Worm (Caenorhabditis elegans) whole organism, early embryonic: ENCODE results near the gene F55G1.6.

Source experiments
- B0310.2 ChIP-seq: sonication (generic microtip); optimal IDR thresholded peaks from 2 replicates; lab custom pipeline; 2016; ENCODE audit warnings: mild to moderate bottlenecking, missing genetic modification characterization, missing compliant biosample characterization
- F13C5.2 ChIP-seq: sonication (generic microtip); optimal IDR thresholded peaks from 2 replicates; lab custom pipeline; 2017; ENCODE audit warnings: mild to moderate bottlenecking, missing genetic modification characterization, inconsistent platforms, missing compliant biosample characterization
- aly-1 ChIP-seq: sonication (generic microtip); optimal IDR thresholded peaks from 2 replicates; lab custom pipeline; 2016; ENCODE audit warnings: missing genetic modification characterization, missing compliant biosample characterization
- ama-1 ChIP-seq: fragments of 150-350 bp; optimal IDR thresholded peaks from 2 replicates; lab custom pipeline; 2014
- ceh-13 ChIP-seq: fragments of 200-800 bp; sonication (Bioruptor generic); optimal IDR thresholded peaks from 2 replicates; lab custom pipeline; 2018; ENCODE audit warnings: mild to moderate bottlenecking, missing genetic modification characterization, missing compliant biosample characterization
- ceh-36 ChIP-seq: sonication (generic microtip); optimal IDR thresholded peaks from 2 replicates; lab custom pipeline; 2016; ENCODE audit warnings: missing genetic modification characterization, inconsistent platforms, missing compliant biosample characterization
- ets-7 ChIP-seq: sonication (generic microtip); optimal IDR thresholded peaks from 2 replicates; lab custom pipeline; 2016; ENCODE audit warnings: missing genotype, missing genetic modification characterization, missing compliant biosample characterization
- flt-1 ChIP-seq: fragments of 200-800 bp; sonication (Bioruptor generic); IDR thresholded peaks from 2 replicates; pipeline ENCODE4 v1.3.6; 2022; ENCODE audit warnings: missing genetic modification characterization, missing compliant biosample characterization
- hmbx-1 ChIP-seq: sonication (generic microtip); optimal IDR thresholded peaks from 2 replicates; lab custom pipeline; 2016; ENCODE audit warnings: mild to moderate bottlenecking, missing genetic modification characterization, missing compliant biosample characterization
- hmg-4 ChIP-seq: fragments of 200-800 bp; sonication (Bioruptor generic); optimal IDR thresholded peaks from 2 replicates; lab custom pipeline; 2018; ENCODE audit warnings: mild to moderate bottlenecking, missing genetic modification characterization, missing compliant biosample characterization
- hnd-1 ChIP-seq: sonication (generic microtip); optimal IDR thresholded peaks from 2 replicates; lab custom pipeline; 2016; ENCODE audit warnings: missing genetic modification characterization, missing compliant biosample characterization
- pes-1 ChIP-seq: fragments of 200-800 bp; sonication (Bioruptor generic); IDR thresholded peaks from 2 replicates; pipeline ENCODE4 v1.3.6; 2022; ENCODE audit warnings: missing genetic modification reagents, missing genetic modification characterization, missing compliant biosample characterization
- scrt-1 ChIP-seq: fragments of 200-800 bp; sonication (Bioruptor generic); IDR thresholded peaks from 2 replicates; pipeline ENCODE4 v1.3.6; 2022; ENCODE audit warnings: missing genetic modification characterization, missing compliant biosample characterization
- sea-1 ChIP-seq: fragments of 200-800 bp; sonication (Bioruptor generic); conservative IDR thresholded peaks from 2 replicates; pipeline ENCODE4 v1.3.6; 2022; ENCODE audit warnings: missing genetic modification characterization, missing compliant biosample characterization
- tbx-11 ChIP-seq: fragments of 200-800 bp; sonication (Bioruptor generic); IDR thresholded peaks from 2 replicates; pipeline ENCODE4 v1.3.6; 2022; ENCODE audit warnings: missing genetic modification characterization, missing compliant biosample characterization
- tbx-37 ChIP-seq: fragments of 200-800 bp; sonication (Bioruptor generic); conservative IDR thresholded peaks from 2 replicates; pipeline ENCODE4 v1.3.6; 2022; ENCODE audit warnings: missing genetic modification reagents, missing genetic modification characterization, missing compliant biosample characterization
- tra-4 ChIP-seq: sonication (generic microtip); optimal IDR thresholded peaks from 2 replicates; lab custom pipeline; 2017; ENCODE audit warnings: missing genetic modification characterization, missing compliant biosample characterization

F55G1.6 gene

DNA sequence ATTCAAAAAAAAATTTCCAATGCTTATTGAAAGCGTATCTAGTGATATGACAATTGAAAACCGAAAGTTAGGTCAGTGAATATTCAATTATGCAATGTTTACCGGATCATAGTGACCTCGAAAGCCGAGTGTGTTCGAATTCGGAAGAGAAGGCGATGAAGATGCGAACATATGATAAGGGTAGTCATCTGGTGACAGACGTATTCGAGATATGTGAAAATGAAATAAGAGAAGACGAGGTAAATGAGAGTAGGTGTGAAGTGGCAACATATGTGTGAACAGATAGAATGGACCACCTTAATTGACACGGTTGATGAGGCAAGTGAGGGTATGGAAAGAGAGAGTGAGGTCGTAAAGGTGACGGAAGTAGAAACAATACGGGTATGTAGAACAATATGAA, 18.4 kb upstream of the F55G1.6 start:
- no peak for TF ChIP-seq B0310.2
- no peak for TF ChIP-seq hnd-1 (tag; lab: Kevin White, UChicago)
- TF ChIP-seq ceh-36 (tag; lab: Kevin White, UChicago), result no peak
- no peak for TF ChIP-seq tbx-11 (GFP tag; lab: Robert Waterston, UW)
- no peak for TF ChIP-seq ceh-13
- TF ChIP-seq ets-7 (tag; lab: Kevin White, UChicago), result no peak
- no peak for TF ChIP-seq ama-1
- no peak for TF ChIP-seq hmbx-1 (tag; lab: Kevin White, UChicago)
- TF ChIP-seq flt-1 (GFP tag; lab: Robert Waterston, UW), result no peak
- no peak for TF ChIP-seq hmg-4 (GFP tag; lab: Kevin White, UChicago)
- no peak for TF ChIP-seq scrt-1
- no peak for TF ChIP-seq pes-1 (GFP tag; lab: Robert Waterston, UW)
- TF ChIP-seq aly-1 (tag; lab: Kevin White, UChicago), result no peak
- no peak for TF ChIP-seq sea-1 (GFP tag; lab: Robert Waterston, UW)
- no peak for TF ChIP-seq F13C5.2 (tag; lab: Kevin White, UChicago)
- no peak for TF ChIP-seq tra-4 (tag; lab: Kevin White, UChicago)
- TF ChIP-seq tbx-37 (GFP tag; lab: Robert Waterston, UW), result no peak

DNA sequence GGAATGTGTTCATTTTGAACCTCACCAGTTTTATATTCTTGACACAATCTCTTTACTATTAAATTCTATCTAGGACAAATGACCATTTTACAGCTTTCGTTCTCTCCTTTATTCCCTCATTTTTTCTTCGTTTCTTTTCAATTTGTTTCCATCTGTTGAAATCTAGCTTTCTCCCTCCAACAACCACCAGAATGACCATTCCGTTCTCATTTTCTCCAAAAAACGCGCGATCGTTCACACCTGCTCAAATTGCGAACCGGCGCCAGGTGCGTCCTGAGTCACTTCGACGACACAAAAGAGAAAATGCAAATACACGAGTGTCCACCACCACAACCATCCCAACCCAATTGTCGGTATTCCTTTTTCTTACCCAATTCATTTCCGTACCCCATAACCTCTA, 17.1 kb upstream of the F55G1.6 start, which contains the start of gene F13B6.1:
Gene F13B6.1 (plus strand): TSS at position 301 of the 400 bp plus-strand sequence.
- TF ChIP-seq ama-1 (no peak), hmg-4 (GFP tag; lab: Kevin White, UChicago) (no peak), F13C5.2 (tag; lab: Kevin White, UChicago) (no peak), tra-4 (tag; lab: Kevin White, UChicago) (no peak), ceh-13 (no peak), tbx-11 (GFP tag; lab: Robert Waterston, UW) (no peak), B0310.2 (no peak), scrt-1 (no peak), tbx-37 (GFP tag; lab: Robert Waterston, UW) (no peak), hnd-1 (tag; lab: Kevin White, UChicago) (no peak), ceh-36 (tag; lab: Kevin White, UChicago) (no peak), pes-1 (GFP tag; lab: Robert Waterston, UW) (no peak), sea-1 (GFP tag; lab: Robert Waterston, UW) (no peak)

DNA sequence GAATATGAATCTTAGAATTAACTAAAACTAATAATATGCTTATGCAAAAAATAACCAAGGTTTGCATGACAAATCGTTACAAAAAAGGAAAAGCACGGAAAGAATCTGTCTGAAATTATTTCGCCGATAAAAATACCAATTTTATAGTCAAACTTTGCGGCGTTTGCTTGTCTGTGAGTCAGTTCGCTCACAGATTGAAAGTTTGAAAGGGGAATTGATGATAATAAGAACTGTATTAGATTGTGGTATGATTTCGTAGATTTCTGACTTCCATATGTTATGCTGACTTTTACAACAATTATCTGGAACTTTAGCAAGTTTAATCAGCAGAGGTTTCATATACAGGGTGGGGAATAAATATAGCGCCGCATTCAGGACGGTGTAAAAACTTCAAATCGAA, 13.1 kb upstream of the F55G1.6 start, which contains the start of gene F13B6.2:
Gene F13B6.2 (minus strand): TSS at position 101 of the 400 bp plus-strand sequence.
- TF ChIP-seq flt-1 (GFP tag; lab: Robert Waterston, UW) (no peak), tra-4 (tag; lab: Kevin White, UChicago) (no peak), ceh-36 (tag; lab: Kevin White, UChicago) (no peak), sea-1 (GFP tag; lab: Robert Waterston, UW) (no peak), ceh-13 (no peak), hnd-1 (tag; lab: Kevin White, UChicago) (no peak), hmbx-1 (tag; lab: Kevin White, UChicago) (no peak)

ce11 chrIV:7465857-7466256, 7.5 kb upstream of the F55G1.6 start, which contains the start of gene F13B6.3:
Gene F13B6.3 (minus strand): TSS chrIV:7465957.
- TF ChIP-seq hnd-1 (tag; lab: Kevin White, UChicago) (no peak), ama-1 (no peak), pes-1 (GFP tag; lab: Robert Waterston, UW) (no peak), tbx-11 (GFP tag; lab: Robert Waterston, UW) (no peak), hmg-4 (GFP tag; lab: Kevin White, UChicago) (no peak), sea-1 (GFP tag; lab: Robert Waterston, UW) (no peak), flt-1 (GFP tag; lab: Robert Waterston, UW) (no peak), ceh-36 (tag; lab: Kevin White, UChicago) (no peak), B0310.2 (no peak), tra-4 (tag; lab: Kevin White, UChicago) (no peak), scrt-1 (no peak), F13C5.2 (tag; lab: Kevin White, UChicago) (no peak), ets-7 (tag; lab: Kevin White, UChicago) (no peak), ceh-13 (no peak), aly-1 (tag; lab: Kevin White, UChicago) (no peak), hmbx-1 (tag; lab: Kevin White, UChicago) (no peak)

DNA sequence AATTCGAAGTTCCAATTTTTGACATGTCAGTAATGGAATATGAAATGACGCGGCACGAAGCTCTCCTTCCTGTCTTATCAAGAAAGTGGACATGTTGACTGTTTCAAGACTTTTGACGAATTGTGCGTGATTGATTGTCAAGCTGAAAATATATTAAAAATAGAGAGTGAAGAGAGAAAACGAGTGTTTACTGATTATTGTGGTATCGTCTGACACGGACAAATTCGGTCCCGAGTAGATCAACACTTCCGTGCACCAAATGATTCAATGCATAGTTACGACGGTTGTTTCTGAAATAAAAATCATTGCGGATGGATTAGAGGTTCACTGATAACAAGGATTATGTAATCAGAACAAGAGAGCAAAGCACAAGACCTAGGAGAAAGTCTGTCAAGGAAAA, 6.1 kb upstream of the F55G1.6 start:
- TF ChIP-seq tbx-11 (GFP tag; lab: Robert Waterston, UW), result no peak
- no peak for TF ChIP-seq ceh-13
- no peak for TF ChIP-seq ets-7 (tag; lab: Kevin White, UChicago)
- no peak for TF ChIP-seq hnd-1 (tag; lab: Kevin White, UChicago)
- no peak for TF ChIP-seq flt-1 (GFP tag; lab: Robert Waterston, UW)
- no peak for TF ChIP-seq pes-1 (GFP tag; lab: Robert Waterston, UW)
- TF ChIP-seq tra-4 (tag; lab: Kevin White, UChicago), result no peak
- no peak for TF ChIP-seq scrt-1
- TF ChIP-seq hmbx-1 (tag; lab: Kevin White, UChicago), result no peak
- no peak for TF ChIP-seq F13C5.2 (tag; lab: Kevin White, UChicago)
- no peak for TF ChIP-seq ceh-36 (tag; lab: Kevin White, UChicago)

- TF ChIP-seq aly-1 (tag; lab: Kevin White, UChicago) (no peak), tbx-11 (GFP tag; lab: Robert Waterston, UW) (no peak), hmbx-1 (tag; lab: Kevin White, UChicago) (no peak), flt-1 (GFP tag; lab: Robert Waterston, UW) (no peak), scrt-1 (no peak), hnd-1 (tag; lab: Kevin White, UChicago) (no peak), ets-7 (tag; lab: Kevin White, UChicago) (no peak), ceh-36 (tag; lab: Kevin White, UChicago) (no peak), tra-4 (tag; lab: Kevin White, UChicago) (no peak), ceh-13 (no peak), tbx-37 (GFP tag; lab: Robert Waterston, UW) (no peak), ama-1 (no peak), hmg-4 (GFP tag; lab: Kevin White, UChicago) (no peak), B0310.2 (no peak), sea-1 (GFP tag; lab: Robert Waterston, UW) (no peak), pes-1 (GFP tag; lab: Robert Waterston, UW) (no peak), F13C5.2 (tag; lab: Kevin White, UChicago) (no peak)
Measured at ce11 chrIV:7468638-7469037, 4.7 kb upstream of the F55G1.6 start.
